Fruit fly (Drosophila melanogaster) whole organism, prepupa: ENCODE measurements around the gene Hsp27.
A peak's percentile ranks its signal among the peaks of the same experiment; 100 is the strongest.

Experiments used
- Blimp-1 ChIP-seq: fragments of 200-800 bp; sonication (Bioruptor generic); optimal IDR thresholded peaks from 3 replicates; lab custom pipeline; 2017; ENCODE audit warnings: missing biosample characterization, missing genetic modification characterization, mild to moderate bottlenecking, moderate library complexity, missing genetic modification reagents
- CG10631 ChIP-seq: fragments of 200-800 bp; sonication (Bioruptor generic); optimal IDR thresholded peaks from 2 replicates; lab custom pipeline; 2016; ENCODE audit warnings: missing biosample characterization, missing genetic modification characterization
- CG10669 ChIP-seq: fragments of 200-800 bp; sonication (Bioruptor generic); optimal IDR thresholded peaks from 3 replicates; lab custom pipeline; 2018; ENCODE audit warnings: missing biosample characterization, mild to moderate bottlenecking, missing genetic modification characterization, moderate library complexity
- CG11902 ChIP-seq: fragments of 200-800 bp; sonication (Bioruptor generic); optimal IDR thresholded peaks from 3 replicates; lab custom pipeline; 2016; ENCODE audit warnings: missing biosample characterization, missing genetic modification characterization
- CG15336 ChIP-seq: fragments of 200-800 bp; sonication (Bioruptor generic); IDR thresholded peaks from 2 replicates; pipeline ENCODE4 v1.3.6; 2022; ENCODE audit warnings: missing biosample characterization, missing genetic modification characterization
- CG1621 ChIP-seq: fragments of 200-800 bp; sonication (Bioruptor generic); optimal IDR thresholded peaks from 3 replicates; lab custom pipeline; 2018; ENCODE audit warnings: missing biosample characterization, mild to moderate bottlenecking, missing genetic modification characterization
- CG16779 ChIP-seq: fragments of 200-800 bp; sonication (Bioruptor generic); optimal IDR thresholded peaks from 3 replicates; lab custom pipeline; 2017; ENCODE audit warnings: missing biosample characterization, mild to moderate bottlenecking, missing genetic modification characterization
- CG3032 ChIP-seq: fragments of 200-800 bp; optimal IDR thresholded peaks from 2 replicates; lab custom pipeline; 2019; ENCODE audit warnings: missing biosample characterization, mild to moderate bottlenecking, missing genetic modification characterization, moderate library complexity
- CG31627 ChIP-seq: fragments of 200-800 bp; sonication (Bioruptor generic); optimal IDR thresholded peaks from 3 replicates; lab custom pipeline; 2016; ENCODE audit warnings: missing biosample characterization, missing genetic modification characterization
- CG34406 ChIP-seq: fragments of 200-800 bp; sonication (Bioruptor generic); optimal IDR thresholded peaks from 3 replicates; lab custom pipeline; 2016; ENCODE audit warnings: missing biosample characterization, missing genetic modification characterization
- CG3919 ChIP-seq: fragments of 200-800 bp; sonication (Bioruptor generic); optimal IDR thresholded peaks from 3 replicates; lab custom pipeline; 2016; ENCODE audit warnings: missing biosample characterization, missing genetic modification characterization
- CG6163 ChIP-seq: fragments of 200-800 bp; sonication (Bioruptor generic); IDR thresholded peaks from 3 replicates; pipeline ENCODE4 v1.3.6; 2022; ENCODE audit warnings: missing biosample characterization, missing genetic modification characterization
- CG6276 ChIP-seq: fragments of 200-800 bp; sonication (Bioruptor generic); optimal IDR thresholded peaks from 2 replicates; lab custom pipeline; 2017; ENCODE audit warnings: missing biosample characterization, mild to moderate bottlenecking, missing genetic modification characterization
- CG7368 ChIP-seq: fragments of 200-800 bp; sonication (Bioruptor generic); optimal IDR thresholded peaks from 3 replicates; lab custom pipeline; 2016; ENCODE audit warnings: missing biosample characterization, missing genetic modification characterization
- CG8119 ChIP-seq: fragments of 200-800 bp; sonication (Bioruptor generic); IDR thresholded peaks from 3 replicates; pipeline ENCODE4 v1.3.6; 2022; ENCODE audit warnings: missing biosample characterization, missing genetic modification characterization
- CG8319 ChIP-seq: fragments of 200-800 bp; sonication (Bioruptor generic); optimal IDR thresholded peaks from 3 replicates; lab custom pipeline; 2016; ENCODE audit warnings: missing biosample characterization, missing genetic modification characterization
- CG8632 ChIP-seq: fragments of 200-800 bp; sonication (Bioruptor generic); optimal IDR thresholded peaks from 3 replicates; lab custom pipeline; 2016; ENCODE audit warnings: missing biosample characterization, missing genetic modification characterization
- CG9139 ChIP-seq: fragments of 200-800 bp; sonication (Bioruptor generic); optimal IDR thresholded peaks from 3 replicates; lab custom pipeline; 2017; ENCODE audit warnings: missing biosample characterization, mild to moderate bottlenecking, missing genetic modification characterization
- Eip78C ChIP-seq: fragments of 200-800 bp; sonication (Bioruptor generic); peaks from one replicate; lab custom pipeline; 2016; ENCODE audit warnings: missing biosample characterization, missing genetic modification characterization
- Eip93F ChIP-seq: fragments of 200-800 bp; sonication (Bioruptor generic); optimal IDR thresholded peaks from 2 replicates; lab custom pipeline; 2016; ENCODE audit warnings: missing biosample characterization, mild to moderate bottlenecking, missing genetic modification characterization
- Ets21C ChIP-seq: fragments of 200-800 bp; sonication (Bioruptor generic); optimal IDR thresholded peaks from 3 replicates; lab custom pipeline; 2016; ENCODE audit warnings: missing biosample characterization, missing genetic modification characterization
- Ets96B ChIP-seq: fragments of 200-800 bp; optimal IDR thresholded peaks from 2 replicates; lab custom pipeline; 2019; ENCODE audit warnings: missing biosample characterization, mild to moderate bottlenecking, missing genetic modification characterization, moderate library complexity
- Gug ChIP-seq: fragments of 200-800 bp; sonication (Bioruptor generic); IDR thresholded peaks from 2 replicates; pipeline ENCODE4 v1.3.6; 2022; ENCODE audit warnings: missing biosample characterization, missing genetic modification characterization
- Hr38 ChIP-seq: sonication (Bioruptor generic); optimal IDR thresholded peaks from 2 replicates; lab custom pipeline; 2016; ENCODE audit warnings: missing biosample characterization, missing genetic modification characterization
- Hr39 ChIP-seq: fragments of 200-800 bp; sonication (Bioruptor generic); optimal IDR thresholded peaks from 2 replicates; lab custom pipeline; 2016; ENCODE audit warnings: missing biosample characterization, missing genetic modification characterization
- Lpt ChIP-seq: fragments of 200-800 bp; sonication (Bioruptor generic); optimal IDR thresholded peaks from 3 replicates; lab custom pipeline; 2016; ENCODE audit warnings: missing biosample characterization, missing genetic modification characterization
- Met ChIP-seq: fragments of 200-800 bp; sonication (Bioruptor generic); optimal IDR thresholded peaks from 3 replicates; lab custom pipeline; 2016; ENCODE audit warnings: missing biosample characterization, missing genetic modification characterization
- OdsH ChIP-seq: fragments of 200-800 bp; sonication (Bioruptor generic); optimal IDR thresholded peaks from 3 replicates; lab custom pipeline; 2016; ENCODE audit warnings: missing biosample characterization, missing genetic modification characterization
- Smox ChIP-seq: fragments of 200-800 bp; sonication (Bioruptor generic); optimal IDR thresholded peaks from 3 replicates; lab custom pipeline; 2016; ENCODE audit warnings: missing biosample characterization, missing genetic modification characterization
- Sox14 ChIP-seq: fragments of 200-800 bp; sonication (Bioruptor generic); optimal IDR thresholded peaks from 3 replicates; lab custom pipeline; 2016; ENCODE audit warnings: missing biosample characterization, missing genetic modification characterization
- cyc ChIP-seq: fragments of 200-800 bp; sonication (Bioruptor generic); optimal IDR thresholded peaks from 3 replicates; lab custom pipeline; 2016; ENCODE audit warnings: missing biosample characterization, missing genetic modification characterization
- dsx ChIP-seq: fragments of 200-800 bp; optimal IDR thresholded peaks from 3 replicates; lab custom pipeline; 2019; ENCODE audit warnings: missing biosample characterization, mild to moderate bottlenecking, missing genetic modification characterization, moderate library complexity; ENCODE audit not compliant: poor library complexity, severe bottlenecking
- eg ChIP-seq: fragments of 200-800 bp; sonication (Bioruptor generic); IDR thresholded peaks from 3 replicates; pipeline ENCODE4 v1.3.6; 2022; ENCODE audit warnings: missing biosample characterization, missing genetic modification characterization
- esn ChIP-seq: fragments of 200-800 bp; sonication (Bioruptor generic); optimal IDR thresholded peaks from 2 replicates; lab custom pipeline; 2016; ENCODE audit warnings: missing biosample characterization, mild to moderate bottlenecking, missing genetic modification characterization, moderate library complexity
- fd85E ChIP-seq: fragments of 200-800 bp; sonication (Bioruptor generic); optimal IDR thresholded peaks from 3 replicates; lab custom pipeline; 2016; ENCODE audit warnings: missing biosample characterization, missing genetic modification characterization
- fkh ChIP-seq: fragments of 200-800 bp; sonication (Bioruptor generic); optimal IDR thresholded peaks from 3 replicates; lab custom pipeline; 2017; ENCODE audit warnings: missing biosample characterization, mild to moderate bottlenecking, missing genetic modification characterization, moderate library complexity
- lz ChIP-seq: fragments of 200-800 bp; sonication (Bioruptor generic); optimal IDR thresholded peaks from 3 replicates; lab custom pipeline; 2016; ENCODE audit warnings: missing biosample characterization, missing genetic modification characterization
- net ChIP-seq: fragments of 200-800 bp; sonication (Bioruptor generic); optimal IDR thresholded peaks from 3 replicates; lab custom pipeline; 2016; ENCODE audit warnings: missing biosample characterization, missing genetic modification characterization
- salr ChIP-seq, 2 experiments: fragments of 200-800 bp; sonication (Bioruptor generic); optimal IDR thresholded peaks; 3 replicates each; lab custom pipeline; 2016 to 2018; ENCODE audit warnings: missing biosample characterization in 2 of 2, missing genetic modification characterization in 2 of 2, mild to moderate bottlenecking in 1 of 2
- ss ChIP-seq, 2 experiments: fragments of 200-800 bp; sonication (Bioruptor generic); optimal IDR thresholded peaks; 2 replicates in 1 of 2; 3 replicates in 1 of 2; lab custom pipeline; 2017 to 2018; ENCODE audit warnings: mild to moderate bottlenecking in 2 of 2, missing biosample characterization in 2 of 2, missing genetic modification characterization in 2 of 2, moderate library complexity in 1 of 2
- topi ChIP-seq: fragments of 200-800 bp; sonication (Bioruptor generic); optimal IDR thresholded peaks from 3 replicates; lab custom pipeline; 2016; ENCODE audit warnings: missing biosample characterization, missing genetic modification characterization
- vri ChIP-seq: fragments of 200-800 bp; sonication (Bioruptor generic); optimal IDR thresholded peaks from 3 replicates; lab custom pipeline; 2016; ENCODE audit warnings: missing biosample characterization, mild to moderate bottlenecking, missing genetic modification characterization

Hsp27 gene

DNA sequence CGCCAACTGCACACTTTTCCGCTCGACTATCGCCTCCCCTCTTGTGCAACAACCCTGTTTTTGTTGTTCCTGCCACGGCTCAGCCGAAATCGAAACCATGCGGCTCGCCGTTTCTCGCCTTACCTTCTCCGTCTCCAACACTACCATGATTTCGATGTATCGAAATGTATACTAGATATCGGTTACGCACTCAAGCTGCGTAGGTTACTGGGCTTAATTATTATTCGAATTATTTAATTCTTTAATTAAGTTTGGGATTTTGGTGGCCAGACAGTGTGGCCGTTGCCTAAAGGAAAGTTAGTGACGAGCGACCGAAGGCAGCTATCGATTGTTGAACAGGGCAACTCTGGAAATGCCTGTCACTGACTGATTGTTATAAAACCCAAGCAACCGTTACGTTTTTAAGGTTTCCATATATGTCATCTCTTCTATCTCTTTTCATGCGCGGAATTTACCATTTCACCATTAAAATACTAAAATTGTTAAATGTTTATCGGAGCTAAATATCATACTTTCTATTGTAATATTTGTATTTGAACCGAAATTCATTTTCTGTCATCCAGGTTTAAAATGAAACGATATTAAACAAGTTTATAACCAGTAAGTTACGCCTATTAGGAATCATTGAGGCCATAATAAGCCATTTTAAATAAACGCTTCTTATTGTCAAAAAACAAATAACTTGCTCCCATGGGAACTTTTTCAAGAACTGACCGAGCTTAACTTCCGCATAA is 18.5 kb downstream of the Hsp27 start, which contains the start of gene eIF4E1:
Gene eIF4E1, minus strand, starts transcription at position 304 of the 734 bp plus-strand sequence.
- no peak for TF ChIP-seq CG15336
- TF ChIP-seq lz (GFP tag; lab: Kevin White, UChicago), result peak; percentile 14
- TF ChIP-seq topi (GFP tag; lab: Kevin White, UChicago), result peak; percentile 8
- TF ChIP-seq CG6276, result no peak
- no peak for TF ChIP-seq Eip93F (GFP tag; lab: Kevin White, UChicago)
- TF ChIP-seq CG3032 (tag; lab: Kevin White, UChicago), result no peak
- TF ChIP-seq CG6163 (GFP tag; lab: Robert Waterston, UW), result 0 out of 3 replicates have a peak, but pooled peaks have one; percentile 0
- no peak for TF ChIP-seq salr (GFP tag; optimal IDR thresholded peaks at IDR 0.05; lab: Kevin White, UChicago)
- no peak for TF ChIP-seq OdsH (GFP tag; lab: Kevin White, UChicago)
- no peak for TF ChIP-seq Hr39 (GFP tag; lab: Kevin White, UChicago)
- peak; percentile 9 for TF ChIP-seq CG31627 (GFP tag; lab: Kevin White, UChicago)
- TF ChIP-seq Eip78C (GFP tag; lab: Kevin White, UChicago), result peak; percentile 83
- no peak for TF ChIP-seq dsx (GFP tag; lab: Kevin White, UChicago)
- no peak for TF ChIP-seq fd85E
- TF ChIP-seq Sox14, result no peak
- TF ChIP-seq, all 60 proteins: peak for 5

dm6 chr3L:9404497-9404896 is 20.6 kb downstream of the Hsp27 start, which contains the start of gene Cpr67B:
Gene Cpr67B (plus strand): TSS chr3L:9404797.
- no peak for TF ChIP-seq CG3032 (tag; lab: Kevin White, UChicago)
- TF ChIP-seq CG15336, result no peak
- no peak for TF ChIP-seq Gug (GFP tag; lab: Robert Waterston, UW)
- no peak for TF ChIP-seq Ets96B
- TF ChIP-seq Hr39 (GFP tag; lab: Kevin White, UChicago), result no peak
- TF ChIP-seq CG16779, result no peak
- TF ChIP-seq CG31627 (GFP tag; lab: Kevin White, UChicago), result no peak
- TF ChIP-seq cyc (GFP tag; lab: Kevin White, UChicago), result no peak

- TF ChIP-seq CG1621, result peak; percentile 52
- TF ChIP-seq Smox (GFP tag; lab: Kevin White, UChicago), result no peak
- no peak for TF ChIP-seq CG9139 (GFP tag; lab: Kevin White, UChicago)
- TF ChIP-seq fd85E, result no peak
- TF ChIP-seq Ets21C (GFP tag; lab: Kevin White, UChicago), result no peak
- peak; percentile 80 for TF ChIP-seq Sox14
- TF ChIP-seq ss (GFP tag; optimal IDR thresholded peaks at IDR 0.05; lab: Kevin White, UChicago), result peak; percentile 23 to 41
- no peak for TF ChIP-seq CG34406 (GFP tag; lab: Kevin White, UChicago)
- TF ChIP-seq salr (GFP tag; optimal IDR thresholded peaks at IDR 0.05; lab: Kevin White, UChicago), result no peak
- TF ChIP-seq CG8632, result no peak
- TF ChIP-seq, all 60 proteins: peak for 3
Measured at dm6 chr3L:9410030-9410589, 26.2 kb downstream of the Hsp27 start.

- TF ChIP-seq Blimp-1 (GFP tag; lab: Kevin White, UChicago) (no peak), Hr38 (GFP tag; lab: Kevin White, UChicago) (no peak), CG7368 (GFP tag; lab: Kevin White, UChicago) (peak; percentile 56), Met (GFP tag; lab: Kevin White, UChicago) (peak; percentile 74), Eip93F (GFP tag; lab: Kevin White, UChicago) (peak; percentile 69), fkh (GFP tag; lab: Kevin White, UChicago) (peak; percentile 99), vri (GFP tag; lab: Kevin White, UChicago) (peak; percentile 65), esn (GFP tag; lab: Kevin White, UChicago) (peak; percentile 82), CG1621 (peak; percentile 36), net (GFP tag; lab: Kevin White, UChicago) (peak; percentile 54), CG8319 (GFP tag; lab: Kevin White, UChicago) (no peak), Lpt (GFP tag; lab: Kevin White, UChicago) (peak; percentile 49), CG10631 (GFP tag; lab: Kevin White, UChicago) (peak; percentile 79), CG3919 (GFP tag; lab: Kevin White, UChicago) (peak; percentile 67), CG8119 (GFP tag; lab: Robert Waterston, UW) (peak; percentile 73), CG11902 (peak; percentile 4), eg (GFP tag; lab: Robert Waterston, UW) (peak; percentile 83; the same call in 2 of the 3 replicates), CG3032 (tag; lab: Kevin White, UChicago) (peak; percentile 75), CG10669 (no peak), Ets96B (peak; percentile 61), fd85E (no peak)
Measured at dm6 chr3L:9410754-9411423, 27.0 kb downstream of the Hsp27 start, which contains the start of the genes CG4022 and Cpsf5. Gene CG4022 (minus strand): TSS chr3L:9410832. Gene Cpsf5 (plus strand): TSS chr3L:9411038.
